Worm (Caenorhabditis elegans) whole organism, L1 larva: ENCODE data around the gene hal-3.

Source experiments
- C04F5.9 ChIP-seq: sonication (generic microtip); optimal IDR thresholded peaks from 2 replicates; lab custom pipeline; 2016; ENCODE audit warnings: missing genetic modification characterization, missing compliant biosample characterization
- C16A3.4 ChIP-seq: fragments of 150-350 bp; optimal IDR thresholded peaks from 2 replicates; lab custom pipeline; 2014; ENCODE audit warnings: missing biosample characterization, missing genetic modification characterization
- aly-2 ChIP-seq: fragments of 150-350 bp; optimal IDR thresholded peaks from 2 replicates; lab custom pipeline; 2014; ENCODE audit warnings: missing biosample characterization, missing genetic modification characterization
- blmp-1 ChIP-seq: fragments of 150-350 bp; optimal IDR thresholded peaks from 2 replicates; lab custom pipeline; 2014; ENCODE audit warnings: missing biosample characterization, missing genetic modification characterization
- ceh-63 ChIP-seq: fragments of 200-800 bp; sonication (Bioruptor generic); optimal IDR thresholded peaks from 2 replicates; lab custom pipeline; 2018; ENCODE audit warnings: mild to moderate bottlenecking, missing genetic modification characterization, missing compliant biosample characterization
- ceh-82 ChIP-seq, 3 experiments: fragments of 150-350 bp in 1 of 3; sonication (generic microtip) in 2 of 3; optimal IDR thresholded peaks; 2 replicates each; lab custom pipeline; 2014 to 2017; ENCODE audit warnings: missing biosample characterization in 3 of 3, missing genetic modification characterization in 3 of 3
- dpl-1 ChIP-seq, 3 experiments: fragments of 150-350 bp in 2 of 3; sonication (generic microtip) in 1 of 3; optimal IDR thresholded peaks; 2 replicates each; lab custom pipeline; 2014 to 2017; ENCODE audit warnings: missing biosample characterization in 3 of 3, missing genetic modification characterization in 3 of 3, missing genetic modification reagents in 3 of 3
- dsc-1 ChIP-seq: sonication (generic microtip); optimal IDR thresholded peaks from 2 replicates; lab custom pipeline; 2016; ENCODE audit warnings: mild to moderate bottlenecking, missing genetic modification characterization, missing compliant biosample characterization
- efl-1 ChIP-seq, 4 experiments: fragments of 150-350 bp; optimal IDR thresholded peaks in 3 of 4; peaks in 1 of 4; 1 replicate in 1 of 4; 2 replicates in 3 of 4; lab custom pipeline; 2014; ENCODE audit warnings: missing biosample characterization in 2 of 4, missing genetic modification characterization in 2 of 4, missing genetic modification reagents in 2 of 4
- ets-5 ChIP-seq: fragments of 200-800 bp; sonication (Bioruptor generic); IDR thresholded peaks from 2 replicates; pipeline ENCODE4 v1.3.6; 2022; ENCODE audit warnings: missing genetic modification characterization, missing compliant biosample characterization
- fkh-10 ChIP-seq: sonication (generic microtip); optimal IDR thresholded peaks from 2 replicates; lab custom pipeline; 2017; ENCODE audit warnings: missing biosample characterization, missing genetic modification reagents, missing genetic modification characterization
- lin-35 ChIP-seq, 2 experiments: fragments of 150-350 bp; optimal IDR thresholded peaks; 2 replicates each; lab custom pipeline; 2014; ENCODE audit warnings: missing biosample characterization in 2 of 2, missing genetic modification characterization in 2 of 2, missing genetic modification reagents in 2 of 2
- mab-9 ChIP-seq: fragments of 200-800 bp; sonication (Bioruptor generic); IDR thresholded peaks from 2 replicates; pipeline ENCODE4 v1.3.6; 2022; ENCODE audit warnings: missing genetic modification reagents, missing genetic modification characterization, missing compliant biosample characterization
- nhr-47 ChIP-seq: sonication (generic microtip); optimal IDR thresholded peaks from 2 replicates; lab custom pipeline; 2016; ENCODE audit warnings: mild to moderate bottlenecking, missing genetic modification characterization, moderate library complexity, missing compliant biosample characterization
- nhr-84 ChIP-seq: sonication (generic microtip); optimal IDR thresholded peaks from 2 replicates; lab custom pipeline; 2017; ENCODE audit warnings: missing biosample characterization, missing genetic modification characterization
- tlp-1 ChIP-seq: fragments of 150-350 bp; optimal IDR thresholded peaks from 2 replicates; lab custom pipeline; 2014; ENCODE audit warnings: missing biosample characterization, missing genetic modification characterization
- unc-30 ChIP-seq: sonication (generic microtip); optimal IDR thresholded peaks from 2 replicates; lab custom pipeline; 2017; ENCODE audit warnings: missing biosample characterization, missing genetic modification characterization
- ztf-11 ChIP-seq, 2 experiments: sonication (generic microtip); optimal IDR thresholded peaks; 2 replicates each; lab custom pipeline; 2016 to 2017; ENCODE audit warnings: missing genetic modification characterization in 2 of 2, missing biosample characterization in 1 of 2, missing compliant biosample characterization in 1 of 2

Gene hal-3

ce11 chrII:9566045-9566444 is 50.9 kb downstream of the hal-3 start (continued):
- TF ChIP-seq nhr-47 (tag; lab: Kevin White, UChicago) (peak; percentile 49), unc-30 (tag; lab: Kevin White, UChicago) (no peak), ceh-82 (tag; optimal IDR thresholded peaks at IDR 0.05; lab: Kevin White, UChicago) (peak in 1 of 3 experiments; percentile 12), mab-9 (GFP tag; lab: Robert Waterston, UW) (no peak), C04F5.9 (no peak), dpl-1 (GFP tag; optimal IDR thresholded peaks at IDR 0.05; lab: Kevin White, UChicago) (peak in 2 of 3 experiments; percentile 6 to 27), nhr-84 (tag; lab: Kevin White, UChicago) (no peak), efl-1 (optimal IDR thresholded peaks at IDR 0.05; lab: Kevin White, UChicago) (peak; percentile 21 to 28), efl-1 (GFP tag; optimal IDR thresholded peaks at IDR 0.05 in 1 of 2; lab: Kevin White, UChicago) (peak; percentile 4 to 95), fkh-10 (no peak), aly-2 (tag; lab: Kevin White, UChicago) (no peak), tlp-1 (no peak), lin-35 (GFP tag; optimal IDR thresholded peaks at IDR 0.05; lab: Kevin White, UChicago) (peak; percentile 11 to 54), ets-5 (GFP tag; lab: Robert Waterston, UW) (no peak), ceh-63 (no peak), C16A3.4 (tag; lab: Kevin White, UChicago) (peak; percentile 61), dsc-1 (tag; lab: Kevin White, UChicago) (peak; percentile 23), ztf-11 (tag; optimal IDR thresholded peaks at IDR 0.05; lab: Kevin White, UChicago) (no peak), blmp-1 (tag; lab: Kevin White, UChicago) (no peak)
